Worm (Caenorhabditis elegans) whole organism, L1 larva: ENCODE data around the gene T08E11.1.

Experiments used
- C04F5.9 ChIP-seq: sonication (generic microtip); optimal IDR thresholded peaks from 2 replicates; lab custom pipeline; 2016; ENCODE audit warnings: missing genetic modification characterization, missing compliant biosample characterization
- C34B4.2 ChIP-seq: sonication (generic microtip); optimal IDR thresholded peaks from 2 replicates; lab custom pipeline; 2017; ENCODE audit warnings: mild to moderate bottlenecking, missing genetic modification characterization, missing compliant biosample characterization
- Y116A8C.19 ChIP-seq: sonication (generic microtip); optimal IDR thresholded peaks from 2 replicates; lab custom pipeline; 2016; ENCODE audit warnings: missing compliant biosample characterization, missing genetic modification characterization, borderline replicate concordance
- aha-1 ChIP-seq: fragments of 150-350 bp; optimal IDR thresholded peaks from 2 replicates; lab custom pipeline; 2014; ENCODE audit warnings: missing biosample characterization, missing genetic modification characterization
- alr-1 ChIP-seq: fragments of 200-800 bp; sonication (Bioruptor generic); optimal IDR thresholded peaks from 2 replicates; lab custom pipeline; 2018; ENCODE audit warnings: borderline replicate concordance, mild to moderate bottlenecking, missing genetic modification characterization, missing compliant biosample characterization
- aly-2 ChIP-seq: fragments of 150-350 bp; optimal IDR thresholded peaks from 2 replicates; lab custom pipeline; 2014; ENCODE audit warnings: missing biosample characterization, missing genetic modification characterization
- ama-1 ChIP-seq: fragments of 150-350 bp; optimal IDR thresholded peaks from 2 replicates; lab custom pipeline; 2014
- blmp-1 ChIP-seq: fragments of 150-350 bp; optimal IDR thresholded peaks from 2 replicates; lab custom pipeline; 2014; ENCODE audit warnings: missing biosample characterization, missing genetic modification characterization
- ceh-63 ChIP-seq: fragments of 200-800 bp; sonication (Bioruptor generic); optimal IDR thresholded peaks from 2 replicates; lab custom pipeline; 2018; ENCODE audit warnings: mild to moderate bottlenecking, missing genetic modification characterization, missing compliant biosample characterization
- ceh-88 ChIP-seq: fragments of 200-800 bp; sonication (Bioruptor generic); IDR thresholded peaks from 2 replicates; pipeline ENCODE4 v1.3.6; 2022; ENCODE audit warnings: missing genetic modification characterization, missing compliant biosample characterization
- ces-1 ChIP-seq: fragments of 150-350 bp; optimal IDR thresholded peaks from 2 replicates; lab custom pipeline; 2014; ENCODE audit warnings: missing biosample characterization, missing genetic modification reagents, missing genetic modification characterization
- dsc-1 ChIP-seq: sonication (generic microtip); optimal IDR thresholded peaks from 2 replicates; lab custom pipeline; 2016; ENCODE audit warnings: mild to moderate bottlenecking, missing genetic modification characterization, missing compliant biosample characterization
- efl-1 ChIP-seq, 4 experiments: fragments of 150-350 bp; optimal IDR thresholded peaks in 3 of 4; peaks in 1 of 4; 1 replicate in 1 of 4; 2 replicates in 3 of 4; lab custom pipeline; 2014; ENCODE audit warnings: missing biosample characterization in 2 of 4, missing genetic modification characterization in 2 of 4, missing genetic modification reagents in 2 of 4
- egl-13 ChIP-seq: sonication (generic microtip); optimal IDR thresholded peaks from 2 replicates; lab custom pipeline; 2016; ENCODE audit warnings: missing genotype, missing genetic modification reagents, missing genetic modification characterization, missing compliant biosample characterization
- elt-2 ChIP-seq: sonication (generic microtip); optimal IDR thresholded peaks from 2 replicates; lab custom pipeline; 2016; ENCODE audit warnings: missing genetic modification characterization, mild to moderate bottlenecking, inconsistent platforms, missing compliant biosample characterization, missing genetic modification reagents
- elt-3 ChIP-seq, 6 experiments: fragments of 150-350 bp in 1 of 6; sonication (generic microtip); optimal IDR thresholded peaks; 2 replicates each; lab custom pipeline; 2017 to 2018; ENCODE audit warnings: missing biosample characterization in 6 of 6, missing genetic modification characterization in 6 of 6, inconsistent platforms in 1 of 6
- fkh-10 ChIP-seq: sonication (generic microtip); optimal IDR thresholded peaks from 2 replicates; lab custom pipeline; 2017; ENCODE audit warnings: missing biosample characterization, missing genetic modification reagents, missing genetic modification characterization
- fkh-4 ChIP-seq: sonication (generic microtip); optimal IDR thresholded peaks from 2 replicates; lab custom pipeline; 2016; ENCODE audit warnings: missing compliant biosample characterization, missing genetic modification characterization, borderline replicate concordance
- fos-1 ChIP-seq: fragments of 150-350 bp; optimal IDR thresholded peaks from 2 replicates; lab custom pipeline; 2014; ENCODE audit warnings: missing biosample characterization, missing genetic modification characterization
- grh-1 ChIP-seq: fragments of 200-800 bp; sonication (Bioruptor generic); IDR thresholded peaks from 2 replicates; pipeline ENCODE4 v1.3.6; 2022; ENCODE audit warnings: missing genetic modification reagents, missing genetic modification characterization, missing compliant biosample characterization
- hlh-4 ChIP-seq: sonication (generic microtip); optimal IDR thresholded peaks from 2 replicates; lab custom pipeline; 2016; ENCODE audit warnings: mild to moderate bottlenecking, missing genetic modification characterization, missing compliant biosample characterization
- hpl-2 ChIP-seq: fragments of 150-350 bp; optimal IDR thresholded peaks from 2 replicates; lab custom pipeline; 2014; ENCODE audit warnings: missing biosample characterization, missing genetic modification reagents, missing genetic modification characterization
- jun-1 ChIP-seq: fragments of 150-350 bp; optimal IDR thresholded peaks from 2 replicates; lab custom pipeline; 2014; ENCODE audit warnings: missing biosample characterization, missing genetic modification reagents, missing genetic modification characterization
- lin-14 ChIP-seq: fragments of 200-800 bp; sonication (Bioruptor generic); optimal IDR thresholded peaks from 2 replicates; lab custom pipeline; 2018; ENCODE audit warnings: mild to moderate bottlenecking, missing genetic modification characterization, moderate library complexity, missing compliant biosample characterization
- lin-35 ChIP-seq, 2 experiments: fragments of 150-350 bp; optimal IDR thresholded peaks; 2 replicates each; lab custom pipeline; 2014; ENCODE audit warnings: missing biosample characterization in 2 of 2, missing genetic modification characterization in 2 of 2, missing genetic modification reagents in 2 of 2
- lin-39 ChIP-seq: fragments of 150-350 bp; optimal IDR thresholded peaks from 2 replicates; lab custom pipeline; 2014; ENCODE audit warnings: missing biosample characterization, missing genetic modification reagents, missing genetic modification characterization
- lir-3 ChIP-seq: sonication (generic microtip); optimal IDR thresholded peaks from 2 replicates; lab custom pipeline; 2016; ENCODE audit warnings: mild to moderate bottlenecking, missing genetic modification characterization, moderate library complexity, missing compliant biosample characterization; ENCODE audit not compliant: poor library complexity
- mab-9 ChIP-seq: fragments of 200-800 bp; sonication (Bioruptor generic); IDR thresholded peaks from 2 replicates; pipeline ENCODE4 v1.3.6; 2022; ENCODE audit warnings: missing genetic modification reagents, missing genetic modification characterization, missing compliant biosample characterization
- mdl-1 ChIP-seq, 2 experiments: fragments of 150-350 bp; optimal IDR thresholded peaks; 2 replicates each; lab custom pipeline; 2014 to 2017; ENCODE audit warnings: missing biosample characterization in 2 of 2, missing genetic modification characterization in 2 of 2, inconsistent platforms in 1 of 2
- mef-2 ChIP-seq: fragments of 150-350 bp; optimal IDR thresholded peaks from 2 replicates; lab custom pipeline; 2014; ENCODE audit warnings: missing biosample characterization, missing genetic modification characterization
- mep-1 ChIP-seq: fragments of 150-350 bp; optimal IDR thresholded peaks from 2 replicates; lab custom pipeline; 2014; ENCODE audit warnings: missing biosample characterization, missing genetic modification characterization
- nhr-11 ChIP-seq: fragments of 150-350 bp; optimal IDR thresholded peaks from 2 replicates; lab custom pipeline; 2014; ENCODE audit warnings: missing biosample characterization, missing genetic modification characterization
- nhr-19 ChIP-seq: fragments of 200-800 bp; sonication (Bioruptor generic); conservative IDR thresholded peaks from 2 replicates; pipeline ENCODE4 v1.3.6; 2022; ENCODE audit warnings: missing genetic modification characterization, missing compliant biosample characterization
- nhr-237 ChIP-seq: fragments of 150-350 bp; optimal IDR thresholded peaks from 2 replicates; lab custom pipeline; 2014; ENCODE audit warnings: missing biosample characterization, missing genetic modification characterization
- nhr-47 ChIP-seq: sonication (generic microtip); optimal IDR thresholded peaks from 2 replicates; lab custom pipeline; 2016; ENCODE audit warnings: mild to moderate bottlenecking, missing genetic modification characterization, moderate library complexity, missing compliant biosample characterization
- nhr-77 ChIP-seq: fragments of 150-350 bp; optimal IDR thresholded peaks from 2 replicates; lab custom pipeline; 2014; ENCODE audit warnings: missing biosample characterization, missing genetic modification characterization
- nhr-84 ChIP-seq: sonication (generic microtip); optimal IDR thresholded peaks from 2 replicates; lab custom pipeline; 2017; ENCODE audit warnings: missing biosample characterization, missing genetic modification characterization
- pag-3 ChIP-seq: sonication (generic microtip); optimal IDR thresholded peaks from 2 replicates; lab custom pipeline; 2017; ENCODE audit warnings: missing genetic modification characterization, mild to moderate bottlenecking, missing compliant biosample characterization, antibody characterized with exemption, borderline replicate concordance; ENCODE audit not compliant: insufficient read depth
- pqm-1 ChIP-seq: sonication (generic microtip); optimal IDR thresholded peaks from 3 replicates; lab custom pipeline; 2017; ENCODE audit warnings: missing biosample characterization, missing genetic modification characterization
- rnt-1 ChIP-seq: sonication (generic microtip); optimal IDR thresholded peaks from 2 replicates; lab custom pipeline; 2016; ENCODE audit warnings: mild to moderate bottlenecking, missing genetic modification characterization, moderate library complexity, missing compliant biosample characterization
- skn-1 ChIP-seq: fragments of 150-350 bp; optimal IDR thresholded peaks from 2 replicates; lab custom pipeline; 2014; ENCODE audit warnings: missing biosample characterization, missing genetic modification characterization
- snu-23 ChIP-seq: sonication (generic microtip); optimal IDR thresholded peaks from 2 replicates; lab custom pipeline; 2016; ENCODE audit warnings: missing genetic modification characterization, missing compliant biosample characterization
- sox-4 ChIP-seq: sonication (generic microtip); optimal IDR thresholded peaks from 2 replicates; lab custom pipeline; 2016; ENCODE audit warnings: missing genetic modification characterization, missing compliant biosample characterization
- sptf-1 ChIP-seq: fragments of 150-350 bp; optimal IDR thresholded peaks from 2 replicates; lab custom pipeline; 2014; ENCODE audit warnings: missing biosample characterization, missing genetic modification characterization
- sup-37 ChIP-seq: fragments of 200-800 bp; sonication (Bioruptor generic); optimal IDR thresholded peaks from 2 replicates; lab custom pipeline; 2018; ENCODE audit warnings: mild to moderate bottlenecking, missing genetic modification characterization, missing compliant biosample characterization
- tbx-2 ChIP-seq: sonication (generic microtip); optimal IDR thresholded peaks from 2 replicates; lab custom pipeline; 2016; ENCODE audit warnings: missing genetic modification characterization, missing compliant biosample characterization
- tlp-1 ChIP-seq: fragments of 150-350 bp; optimal IDR thresholded peaks from 2 replicates; lab custom pipeline; 2014; ENCODE audit warnings: missing biosample characterization, missing genetic modification characterization
- unc-130 ChIP-seq: fragments of 150-350 bp; optimal IDR thresholded peaks from 2 replicates; lab custom pipeline; 2017; ENCODE audit warnings: missing biosample characterization, missing genetic modification characterization, inconsistent platforms
- unc-86 ChIP-seq: sonication (generic microtip); optimal IDR thresholded peaks from 2 replicates; lab custom pipeline; 2016; ENCODE audit warnings: missing genetic modification characterization, missing compliant biosample characterization
- unc-98 ChIP-seq: fragments of 200-800 bp; sonication (Bioruptor generic); IDR thresholded peaks from 2 replicates; pipeline ENCODE4 v1.3.6; 2022; ENCODE audit warnings: missing genetic modification characterization, missing compliant biosample characterization
- zag-1 ChIP-seq: fragments of 150-350 bp; optimal IDR thresholded peaks from 2 replicates; lab custom pipeline; 2014; ENCODE audit warnings: missing biosample characterization, missing genetic modification characterization
- zip-4 ChIP-seq: fragments of 200-800 bp; sonication (Bioruptor generic); optimal IDR thresholded peaks from 2 replicates; lab custom pipeline; 2018; ENCODE audit warnings: mild to moderate bottlenecking, missing genetic modification characterization, moderate library complexity, missing compliant biosample characterization
- ztf-11 ChIP-seq, 2 experiments: sonication (generic microtip); optimal IDR thresholded peaks; 2 replicates each; lab custom pipeline; 2016 to 2017; ENCODE audit warnings: missing genetic modification characterization in 2 of 2, missing biosample characterization in 1 of 2, missing compliant biosample characterization in 1 of 2

T08E11.1 gene

DNA sequence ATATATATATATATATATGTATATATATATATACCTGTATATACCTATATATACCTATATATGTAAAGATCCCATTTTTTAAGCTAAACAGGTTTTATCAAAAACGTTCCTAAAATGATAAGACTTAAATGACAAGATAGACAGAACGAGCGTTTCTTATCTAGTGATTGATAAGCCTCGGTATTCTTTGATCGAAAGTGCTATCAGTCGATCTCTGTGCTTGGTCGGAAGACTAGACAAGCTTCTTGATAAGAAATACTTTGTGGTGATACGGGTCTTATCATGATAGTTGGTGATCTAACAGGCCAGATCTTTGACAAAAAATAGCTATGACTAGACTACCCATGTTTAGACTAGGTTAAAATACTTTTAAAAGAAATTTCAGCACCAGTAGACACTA lies 15.4 kb downstream of the T08E11.1 start:
- TF ChIP-seq ces-1 (GFP tag; lab: Kevin White, UChicago) (no peak), alr-1 (tag; lab: Kevin White, UChicago) (no peak), skn-1 (no peak), nhr-77 (tag; lab: Kevin White, UChicago) (no peak), grh-1 (GFP tag; lab: Robert Waterston, UW) (no peak), jun-1 (tag; lab: Kevin White, UChicago) (peak; percentile 92), Y116A8C.19 (tag; lab: Kevin White, UChicago) (no peak), sptf-1 (tag; lab: Kevin White, UChicago) (no peak), nhr-84 (tag; lab: Kevin White, UChicago) (no peak), C34B4.2 (tag; lab: Kevin White, UChicago) (no peak), zag-1 (tag; lab: Kevin White, UChicago) (no peak), elt-2 (peak; percentile 100), aly-2 (no peak), nhr-237 (tag; lab: Kevin White, UChicago) (no peak), dsc-1 (no peak), hlh-4 (tag; lab: Kevin White, UChicago) (no peak), unc-98 (GFP tag; lab: Robert Waterston, UW) (no peak), mef-2 (no peak), pqm-1 (peak; percentile 92), tlp-1 (tag; lab: Kevin White, UChicago) (peak; percentile 84), fkh-10 (GFP tag; lab: Kevin White, UChicago) (no peak), aha-1 (tag; lab: Kevin White, UChicago) (no peak), nhr-11 (tag; lab: Kevin White, UChicago) (no peak), mab-9 (GFP tag; lab: Robert Waterston, UW) (no peak), rnt-1 (tag; lab: Kevin White, UChicago) (no peak), lir-3 (tag; lab: Kevin White, UChicago) (no peak), unc-130 (tag; lab: Kevin White, UChicago) (no peak), ama-1 (lab: Kevin White, UChicago) (no peak), ceh-88 (GFP tag; lab: Robert Waterston, UW) (no peak), unc-86 (tag; lab: Kevin White, UChicago) (no peak), ztf-11 (tag; optimal IDR thresholded peaks at IDR 0.05; lab: Kevin White, UChicago) (no peak), egl-13 (no peak), sox-4 (tag; lab: Kevin White, UChicago) (no peak), mdl-1 (tag; optimal IDR thresholded peaks at IDR 0.05; lab: Kevin White, UChicago) (peak in 1 of 2 experiments; percentile 7), tbx-2 (tag; lab: Kevin White, UChicago) (no peak), nhr-19 (GFP tag; lab: Robert Waterston, UW) (peak; percentile 43; the same call in 1 of the 2 replicates), lin-35 (GFP tag; optimal IDR thresholded peaks at IDR 0.05; lab: Kevin White, UChicago) (peak in 1 of 2 experiments; percentile 40), efl-1 (optimal IDR thresholded peaks at IDR 0.05; lab: Kevin White, UChicago) (no peak), efl-1 (GFP tag; optimal IDR thresholded peaks at IDR 0.05 in 1 of 2; lab: Kevin White, UChicago) (peak in 1 of 2 experiments; percentile 35), zip-4 (GFP tag; lab: Kevin White, UChicago) (no peak), lin-39 (tag; lab: Kevin White, UChicago) (no peak), nhr-47 (tag; lab: Kevin White, UChicago) (no peak), fkh-4 (tag; lab: Kevin White, UChicago) (no peak), blmp-1 (tag; lab: Kevin White, UChicago) (peak; percentile 40), ceh-63 (GFP tag; lab: Kevin White, UChicago) (no peak), C04F5.9 (tag; lab: Kevin White, UChicago) (no peak), lin-14 (GFP tag; lab: Kevin White, UChicago) (peak; percentile 68), elt-3 (tag; optimal IDR thresholded peaks at IDR 0.05; lab: Kevin White, UChicago) (peak in 2 of 6 experiments; percentile 68 to 69), hpl-2 (GFP tag; lab: Kevin White, UChicago) (no peak), mep-1 (tag; lab: Kevin White, UChicago) (no peak), fos-1 (no peak), sup-37 (no peak), snu-23 (GFP tag; lab: Kevin White, UChicago) (no peak), pag-3 (no peak)
